Worm (Caenorhabditis elegans) whole organism, early embryonic: ENCODE measurements around the gene mth-1.

Experiments used
- ama-1 ChIP-seq: fragments of 150-350 bp; optimal IDR thresholded peaks from 2 replicates; lab custom pipeline; 2014
- ceh-36 ChIP-seq: sonication (generic microtip); optimal IDR thresholded peaks from 2 replicates; lab custom pipeline; 2016; ENCODE audit warnings: missing genetic modification characterization, inconsistent platforms, missing compliant biosample characterization
- flt-1 ChIP-seq: fragments of 200-800 bp; sonication (Bioruptor generic); IDR thresholded peaks from 2 replicates; pipeline ENCODE4 v1.3.6; 2022; ENCODE audit warnings: missing genetic modification characterization, missing compliant biosample characterization
- hnd-1 ChIP-seq: sonication (generic microtip); optimal IDR thresholded peaks from 2 replicates; lab custom pipeline; 2016; ENCODE audit warnings: missing genetic modification characterization, missing compliant biosample characterization
- tbx-11 ChIP-seq: fragments of 200-800 bp; sonication (Bioruptor generic); IDR thresholded peaks from 2 replicates; pipeline ENCODE4 v1.3.6; 2022; ENCODE audit warnings: missing genetic modification characterization, missing compliant biosample characterization
- tbx-37 ChIP-seq: fragments of 200-800 bp; sonication (Bioruptor generic); conservative IDR thresholded peaks from 2 replicates; pipeline ENCODE4 v1.3.6; 2022; ENCODE audit warnings: missing genetic modification reagents, missing genetic modification characterization, missing compliant biosample characterization

- TF ChIP-seq hnd-1 (no peak), tbx-11 (GFP tag; lab: Robert Waterston, UW) (no peak), ceh-36 (tag; lab: Kevin White, UChicago) (no peak), flt-1 (GFP tag; lab: Robert Waterston, UW) (no peak), ama-1 (lab: Kevin White, UChicago) (no peak), tbx-37 (GFP tag; lab: Robert Waterston, UW) (no peak)
Measured at ce11 chrII:4173398-4173797, 30.2 kb downstream of the mth-1 start, which contains the start of gene R03H10.6.
